Worm (Caenorhabditis elegans) whole organism, midembryonic: ENCODE data around the gene ama-1.

Experiments
- T22C8.4 ChIP-seq: fragments of 200-800 bp; sonication (Bioruptor generic); IDR thresholded peaks from 2 replicates; pipeline ENCODE4 v1.3.6; 2022; ENCODE audit warnings: missing genetic modification characterization, missing compliant biosample characterization
- flt-1 ChIP-seq: fragments of 200-800 bp; sonication (Bioruptor generic); IDR thresholded peaks from 2 replicates; pipeline ENCODE4 v1.3.6; 2022; ENCODE audit warnings: missing genetic modification characterization, missing compliant biosample characterization
- klf-2 ChIP-seq: fragments of 200-800 bp; sonication (Bioruptor generic); conservative IDR thresholded peaks from 2 replicates; pipeline ENCODE4 v1.3.6; 2022; ENCODE audit warnings: missing genetic modification reagents, missing genetic modification characterization, missing compliant biosample characterization
- med-1 ChIP-seq: sonication (generic microtip); optimal IDR thresholded peaks from 2 replicates; lab custom pipeline; 2017; ENCODE audit warnings: missing genetic modification characterization, mild to moderate bottlenecking, missing compliant biosample characterization, antibody characterized with exemption, missing genetic modification reagents; ENCODE audit not compliant: insufficient read depth
- tab-1 ChIP-seq: fragments of 200-800 bp; sonication (Bioruptor generic); IDR thresholded peaks from 2 replicates; pipeline ENCODE4 v1.3.6; 2022; ENCODE audit warnings: missing genetic modification characterization, missing compliant biosample characterization
- ztf-23 ChIP-seq: fragments of 200-800 bp; sonication (Bioruptor generic); IDR thresholded peaks from 2 replicates; pipeline ENCODE4 v1.3.6; 2022; ENCODE audit warnings: missing genetic modification reagents, missing genetic modification characterization, missing compliant biosample characterization
- ztf-29 ChIP-seq: fragments of 200-800 bp; sonication (Bioruptor generic); IDR thresholded peaks from 2 replicates; pipeline ENCODE4 v1.3.6; 2022; ENCODE audit warnings: missing genetic modification reagents, missing genetic modification characterization, missing compliant biosample characterization

DNA sequence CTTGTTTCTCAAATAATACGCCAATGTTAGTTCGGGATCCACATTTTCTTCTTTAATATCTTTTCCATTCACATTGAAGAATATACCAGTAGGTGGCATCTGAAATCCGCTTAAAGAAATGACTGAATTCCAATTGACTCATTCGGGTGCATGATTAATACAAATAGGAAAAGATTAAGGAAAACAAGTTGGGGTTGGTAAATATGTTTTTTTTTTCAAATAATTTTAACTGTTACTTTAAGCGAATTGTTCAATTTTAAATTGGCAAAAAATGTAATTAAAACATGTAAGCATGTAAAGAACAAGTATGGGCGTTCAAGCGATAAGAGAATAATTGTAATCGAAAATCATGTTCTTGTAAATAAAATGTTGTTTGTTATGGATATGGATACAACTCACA lies 36.1 kb downstream of the ama-1 start, which contains the start of gene F15E6.6:
- TF ChIP-seq ztf-29 (GFP tag; lab: Robert Waterston, UW) (no peak), tab-1 (GFP tag; lab: Robert Waterston, UW) (no peak), flt-1 (no peak), med-1 (GFP tag; lab: Kevin White, UChicago) (no peak), T22C8.4 (no peak), ztf-23 (GFP tag; lab: Robert Waterston, UW) (no peak), klf-2 (no peak)
